Fruit fly (Drosophila melanogaster) whole organism, embryonic: ENCODE measurements around the gene SLC22A.

Experiments used
- Ada2b ChIP-seq: fragments of 200-800 bp; sonication (Bioruptor generic); IDR thresholded peaks from 2 replicates; pipeline ENCODE4 v1.3.6; 2022; ENCODE audit warnings: missing biosample characterization, missing genetic modification characterization
- Bdp1 ChIP-seq: fragments of 200-800 bp; sonication (Bioruptor generic); optimal IDR thresholded peaks from 3 replicates; lab custom pipeline; 2016; ENCODE audit warnings: missing biosample characterization, missing genetic modification characterization
- BtbVII ChIP-seq: fragments of 200-800 bp; sonication (Bioruptor generic); optimal IDR thresholded peaks from 3 replicates; lab custom pipeline; 2017; ENCODE audit warnings: missing biosample characterization, mild to moderate bottlenecking, missing genetic modification characterization
- CG10543 ChIP-seq: fragments of 200-800 bp; sonication (Bioruptor generic); optimal IDR thresholded peaks from 3 replicates; lab custom pipeline; 2017; ENCODE audit warnings: missing biosample characterization, mild to moderate bottlenecking, missing genetic modification characterization, moderate library complexity
- CG10959 ChIP-seq: fragments of 200-800 bp; sonication (Bioruptor generic); IDR thresholded peaks from 2 replicates; pipeline ENCODE4 v1.3.6; 2022; ENCODE audit warnings: missing biosample characterization, missing genetic modification characterization
- CG12769 ChIP-seq: fragments of 200-800 bp; sonication (Bioruptor generic); optimal IDR thresholded peaks from 2 replicates; lab custom pipeline; 2019; ENCODE audit warnings: missing biosample characterization, mild to moderate bottlenecking, missing genetic modification characterization, moderate library complexity
- CG13287 ChIP-seq: fragments of 200-800 bp; sonication (Bioruptor generic); IDR thresholded peaks from 2 replicates; pipeline ENCODE4 v1.3.6; 2022; ENCODE audit warnings: missing biosample characterization, missing genetic modification characterization; ENCODE audit not compliant: partially characterized antibody
- CG16779 ChIP-seq: fragments of 200-800 bp; sonication (Bioruptor generic); IDR thresholded peaks from 2 replicates; pipeline ENCODE4 v1.3.6; 2022; ENCODE audit warnings: missing biosample characterization, missing genetic modification characterization
- CG16863 ChIP-seq: fragments of 200-800 bp; sonication (Bioruptor generic); optimal IDR thresholded peaks from 3 replicates; lab custom pipeline; 2016; ENCODE audit warnings: missing biosample characterization, missing genetic modification characterization
- CG2120 ChIP-seq: fragments of 200-800 bp; sonication (Bioruptor generic); optimal IDR thresholded peaks from 3 replicates; lab custom pipeline; 2016; ENCODE audit warnings: missing biosample characterization, missing genetic modification characterization
- CG2712 ChIP-seq: fragments of 200-800 bp; optimal IDR thresholded peaks from 3 replicates; lab custom pipeline; 2019; ENCODE audit warnings: missing biosample characterization, mild to moderate bottlenecking, missing genetic modification characterization, moderate library complexity
- CG3281 ChIP-seq: fragments of 200-800 bp; sonication (Bioruptor generic); optimal IDR thresholded peaks from 3 replicates; lab custom pipeline; 2017; ENCODE audit warnings: missing biosample characterization, mild to moderate bottlenecking, missing genetic modification characterization
- CG34422 ChIP-seq: fragments of 200-800 bp; sonication (Bioruptor generic); IDR thresholded peaks from 3 replicates; pipeline ENCODE4 v1.3.6; 2022; ENCODE audit warnings: missing biosample characterization, missing genetic modification characterization
- CG6813 ChIP-seq: fragments of 200-800 bp; sonication (Bioruptor generic); optimal IDR thresholded peaks from 2 replicates; lab custom pipeline; 2017; ENCODE audit warnings: missing biosample characterization, missing genetic modification characterization, mild to moderate bottlenecking, moderate library complexity, missing genetic modification reagents
- CG8281 ChIP-seq: fragments of 200-800 bp; sonication (Bioruptor generic); optimal IDR thresholded peaks from 2 replicates; lab custom pipeline; 2018; ENCODE audit warnings: missing biosample characterization, mild to moderate bottlenecking, missing genetic modification characterization, moderate library complexity
- CG8388 ChIP-seq: fragments of 200-800 bp; sonication (Bioruptor generic); optimal IDR thresholded peaks from 2 replicates; lab custom pipeline; 2019; ENCODE audit warnings: missing biosample characterization, mild to moderate bottlenecking, missing genetic modification characterization, moderate library complexity
- Drgx ChIP-seq: fragments of 200-800 bp; sonication (Bioruptor generic); IDR thresholded peaks from 2 replicates; pipeline ENCODE4 v1.3.6; 2022; ENCODE audit warnings: missing biosample characterization, missing genetic modification characterization
- Ets65A ChIP-seq: fragments of 200-800 bp; sonication (Bioruptor generic); peaks from one replicate; lab custom pipeline; 2016; ENCODE audit warnings: missing biosample characterization, missing genetic modification characterization
- HLHmδ ChIP-seq: fragments of 200-800 bp; sonication (Bioruptor generic); optimal IDR thresholded peaks from 2 replicates; lab custom pipeline; 2018; ENCODE audit warnings: missing biosample characterization, mild to moderate bottlenecking, missing genetic modification characterization, moderate library complexity
- Lim3 ChIP-seq: fragments of 200-800 bp; sonication (Bioruptor generic); IDR thresholded peaks from 2 replicates; pipeline ENCODE4 v1.3.6; 2022; ENCODE audit warnings: missing biosample characterization, missing genetic modification characterization
- Med ChIP-seq: fragments of 200-800 bp; sonication (Bioruptor generic); peaks from one replicate; lab custom pipeline; 2016; ENCODE audit warnings: missing biosample characterization, missing genetic modification characterization, mild to moderate bottlenecking, inconsistent platforms, moderate library complexity
- Neu2 ChIP-seq: fragments of 200-800 bp; sonication (Bioruptor generic); optimal IDR thresholded peaks from 3 replicates; lab custom pipeline; 2016; ENCODE audit warnings: missing biosample characterization, missing genetic modification characterization, borderline replicate concordance
- Nf-YA ChIP-seq: fragments of 200-800 bp; sonication (Bioruptor generic); IDR thresholded peaks from 2 replicates; pipeline ENCODE4 v1.3.6; 2022; ENCODE audit warnings: missing biosample characterization, missing genetic modification characterization
- Optix ChIP-seq: fragments of 200-800 bp; sonication (Bioruptor generic); IDR thresholded peaks from 3 replicates; pipeline ENCODE4 v1.3.6; 2022; ENCODE audit warnings: missing biosample characterization, missing genetic modification characterization
- PHDP ChIP-seq: fragments of 200-800 bp; sonication (Bioruptor generic); optimal IDR thresholded peaks from 3 replicates; lab custom pipeline; 2018; ENCODE audit warnings: missing biosample characterization, mild to moderate bottlenecking, missing genetic modification characterization, moderate library complexity
- Ravus ChIP-seq: fragments of 200-800 bp; sonication (Bioruptor generic); IDR thresholded peaks from 2 replicates; pipeline ENCODE4 v1.3.6; 2022; ENCODE audit warnings: missing biosample characterization, missing genetic modification characterization
- Sox102F ChIP-seq: fragments of 200-800 bp; sonication (Bioruptor generic); optimal IDR thresholded peaks from 2 replicates; lab custom pipeline; 2018; ENCODE audit warnings: missing biosample characterization, mild to moderate bottlenecking, missing genetic modification characterization, moderate library complexity
- Vsx1 ChIP-seq: fragments of 200-800 bp; sonication (Bioruptor generic); optimal IDR thresholded peaks from 2 replicates; lab custom pipeline; 2017; ENCODE audit warnings: missing biosample characterization, mild to moderate bottlenecking, missing genetic modification characterization, missing genetic modification reagents
- ab ChIP-seq: fragments of 200-800 bp; sonication (Bioruptor generic); optimal IDR thresholded peaks from 2 replicates; lab custom pipeline; 2016; ENCODE audit warnings: missing biosample characterization, missing genetic modification characterization
- amos ChIP-seq: fragments of 200-800 bp; sonication (Bioruptor generic); IDR thresholded peaks from 2 replicates; pipeline ENCODE4 v1.3.6; 2022; ENCODE audit warnings: missing biosample characterization, missing genetic modification characterization; ENCODE audit not compliant: partially characterized antibody
- ap ChIP-seq: fragments of 200-800 bp; sonication (Bioruptor generic); IDR thresholded peaks from 2 replicates; pipeline ENCODE4 v1.3.6; 2022; ENCODE audit warnings: missing biosample characterization, missing genetic modification characterization
- bsh ChIP-seq, 2 experiments: fragments of 200-800 bp; sonication (Bioruptor generic); optimal IDR thresholded peaks; 2 replicates each; lab custom pipeline; 2017 to 2018; ENCODE audit warnings: mild to moderate bottlenecking in 2 of 2, missing biosample characterization in 2 of 2, missing genetic modification characterization in 2 of 2, moderate library complexity in 1 of 2
- caup ChIP-seq: fragments of 200-800 bp; sonication (Bioruptor generic); optimal IDR thresholded peaks from 3 replicates; lab custom pipeline; 2017; ENCODE audit warnings: missing biosample characterization, mild to moderate bottlenecking, missing genetic modification characterization, moderate library complexity; ENCODE audit not compliant: severe bottlenecking
- chinmo ChIP-seq: fragments of 200-800 bp; sonication (Bioruptor generic); IDR thresholded peaks from 4 replicates; pipeline ENCODE4 v1.3.6; 2022; ENCODE audit warnings: missing biosample characterization, missing genetic modification characterization; ENCODE audit not compliant: partially characterized antibody
- crol ChIP-seq: fragments of 200-800 bp; sonication (Bioruptor generic); IDR thresholded peaks from 2 replicates; pipeline ENCODE4 v1.3.6; 2022; ENCODE audit warnings: missing biosample characterization, missing genetic modification characterization
- dmrt99B ChIP-seq: fragments of 200-800 bp; sonication (Bioruptor generic); optimal IDR thresholded peaks from 2 replicates; lab custom pipeline; 2018; ENCODE audit warnings: missing biosample characterization, mild to moderate bottlenecking, missing genetic modification characterization, moderate library complexity
- dpn ChIP-seq, 2 experiments: fragments of 200-800 bp; sonication (Bioruptor generic); optimal IDR thresholded peaks; 3 replicates each; lab custom pipeline; 2016; ENCODE audit warnings: missing biosample characterization in 2 of 2, missing genetic modification characterization in 2 of 2
- eve ChIP-seq, 2 experiments: fragments of >200 bp; optimal IDR thresholded peaks; 2 replicates each; lab custom pipeline; 2017; ENCODE audit warnings: missing biosample characterization in 2 of 2, missing genetic modification characterization in 2 of 2
- exex ChIP-seq: fragments of 200-800 bp; sonication (Bioruptor generic); optimal IDR thresholded peaks from 4 replicates; lab custom pipeline; 2018; ENCODE audit warnings: missing biosample characterization, mild to moderate bottlenecking, missing genetic modification characterization, moderate library complexity
- lab ChIP-seq: fragments of 200-800 bp; sonication (Bioruptor generic); optimal IDR thresholded peaks from 3 replicates; lab custom pipeline; 2017; ENCODE audit warnings: missing biosample characterization, missing genetic modification characterization, mild to moderate bottlenecking, moderate library complexity, missing genetic modification reagents
- lbe ChIP-seq: fragments of 200-800 bp; sonication (Bioruptor generic); optimal IDR thresholded peaks from 2 replicates; lab custom pipeline; 2016; ENCODE audit warnings: missing biosample characterization, mild to moderate bottlenecking, missing genetic modification characterization
- lilli ChIP-seq: fragments of 200-800 bp; sonication (Bioruptor generic); optimal IDR thresholded peaks from 3 replicates; lab custom pipeline; 2016; ENCODE audit warnings: missing biosample characterization, missing genetic modification characterization
- mirr ChIP-seq: fragments of 200-800 bp; sonication (Bioruptor generic); optimal IDR thresholded peaks from 3 replicates; lab custom pipeline; 2018; ENCODE audit warnings: missing biosample characterization, mild to moderate bottlenecking, missing genetic modification characterization
- nom ChIP-seq: fragments of 200-800 bp; sonication (Bioruptor generic); optimal IDR thresholded peaks from 2 replicates; lab custom pipeline; 2017; ENCODE audit warnings: missing biosample characterization, missing genetic modification characterization, mild to moderate bottlenecking, moderate library complexity, missing genetic modification reagents
- rib ChIP-seq: fragments of 200-800 bp; sonication (Bioruptor generic); IDR thresholded peaks from 2 replicates; pipeline ENCODE4 v1.3.6; 2022; ENCODE audit warnings: missing biosample characterization, missing genetic modification characterization
- sug ChIP-seq: fragments of 200-800 bp; optimal IDR thresholded peaks from 2 replicates; lab custom pipeline; 2019; ENCODE audit warnings: missing biosample characterization, mild to moderate bottlenecking, missing genetic modification characterization, moderate library complexity
- unpg ChIP-seq: fragments of 200-800 bp; sonication (Bioruptor generic); optimal IDR thresholded peaks from 3 replicates; lab custom pipeline; 2018; ENCODE audit warnings: missing biosample characterization, mild to moderate bottlenecking, missing genetic modification characterization, moderate library complexity
- usp ChIP-seq: fragments of >200 bp; optimal IDR thresholded peaks from 2 replicates; lab custom pipeline; 2017; ENCODE audit warnings: missing biosample characterization, missing genetic modification characterization

The SLC22A gene

dm6 chr3L:21891307-21891774 is 43.2 kb upstream of the SLC22A start (continued):
- peak in 1 of 2 experiments; percentile 7 for TF ChIP-seq dpn (GFP tag; optimal IDR thresholded peaks at IDR 0.05; lab: Kevin White, UChicago)
- peak; percentile 30 for TF ChIP-seq Sox102F (GFP tag; lab: Kevin White, UChicago)
- 0 out of 3 replicates have a peak, but pooled peaks have one; percentile 32 for TF ChIP-seq CG34422
- no peak for TF ChIP-seq CG16779 (GFP tag; lab: Robert Waterston, UW)
- peak; percentile 27 to 86 for TF ChIP-seq bsh (GFP tag; optimal IDR thresholded peaks at IDR 0.05; lab: Kevin White, UChicago)
- TF ChIP-seq CG8388: peak; percentile 3
- peak; percentile 52 for TF ChIP-seq Ets65A
- peak; percentile 11 for TF ChIP-seq dmrt99B
- peak; percentile 93 for TF ChIP-seq lbe (GFP tag; lab: Kevin White, UChicago)
- peak; percentile 4 for TF ChIP-seq CG2712 (tag; lab: Kevin White, UChicago)
- TF ChIP-seq Ravus (GFP tag; lab: Robert Waterston, UW): no peak
- peak; percentile 20 for TF ChIP-seq nom (GFP tag; lab: Kevin White, UChicago)

dm6 chr3L:21892213-21892612 is 42.3 kb upstream of the SLC22A start:
- TF ChIP-seq ap: no peak
- peak; percentile 72 for TF ChIP-seq Vsx1
- no peak for TF ChIP-seq HLHmδ (GFP tag; lab: Kevin White, UChicago)
- TF ChIP-seq Ets65A: peak; percentile 77
- TF ChIP-seq CG10543: peak; percentile 46
- TF ChIP-seq Ada2b: no peak
- no peak for TF ChIP-seq Nf-YA (GFP tag; lab: Robert Waterston, UW)
- TF ChIP-seq PHDP: peak; percentile 38
- peak; percentile 46 for TF ChIP-seq CG2120 (GFP tag; lab: Kevin White, UChicago)
- peak; percentile 46; the same call in 1 of the 2 replicates for TF ChIP-seq crol (GFP tag; lab: Robert Waterston, UW)
- peak; percentile 46 for TF ChIP-seq lab (GFP tag; lab: Kevin White, UChicago)
- peak; percentile 96 for TF ChIP-seq exex
- no peak for TF ChIP-seq CG16863 (GFP tag; lab: Kevin White, UChicago)
- no peak for TF ChIP-seq Bdp1 (GFP tag; lab: Kevin White, UChicago)
- TF ChIP-seq Neu2 (GFP tag; lab: Kevin White, UChicago): no peak
- TF ChIP-seq Med: peak; percentile 58
- TF ChIP-seq rib (GFP tag; lab: Robert Waterston, UW): 0 out of 2 replicates have a peak, but pooled peaks have one; percentile 50
- peak; percentile 19 for TF ChIP-seq BtbVII
- TF ChIP-seq caup: no peak
- no peak for TF ChIP-seq Lim3 (GFP tag; lab: Robert Waterston, UW)
- no peak for TF ChIP-seq amos (GFP tag; lab: Robert Waterston, UW)
- TF ChIP-seq sug (tag; lab: Kevin White, UChicago): peak; percentile 84
- TF ChIP-seq CG13287 (GFP tag; lab: Robert Waterston, UW): no peak
- TF ChIP-seq CG12769 (tag; lab: Kevin White, UChicago): peak; percentile 6
- no peak for TF ChIP-seq Drgx (GFP tag; lab: Robert Waterston, UW)
- peak; percentile 20 for TF ChIP-seq unpg (GFP tag; lab: Kevin White, UChicago)
- TF ChIP-seq CG34422: no peak
- peak; percentile 1 for TF ChIP-seq lilli (GFP tag; lab: Kevin White, UChicago)
- no peak for TF ChIP-seq Optix (GFP tag; lab: Robert Waterston, UW)
- no peak for TF ChIP-seq usp (GFP tag; lab: Kevin White, UChicago)
- TF ChIP-seq chinmo (GFP tag; lab: Robert Waterston, UW): 0 out of 4 replicates have a peak, but pooled peaks have one; percentile 58
- TF ChIP-seq CG8281: no peak
- no peak for TF ChIP-seq ab (GFP tag; lab: Kevin White, UChicago)
- peak; percentile 68 for TF ChIP-seq mirr
- TF ChIP-seq CG3281 (GFP tag; lab: Kevin White, UChicago): peak; percentile 49
- no peak for TF ChIP-seq eve (GFP tag; optimal IDR thresholded peaks at IDR 0.05; lab: Kevin White, UChicago)
- no peak for TF ChIP-seq CG6813 (GFP tag; lab: Kevin White, UChicago)
- no peak for TF ChIP-seq CG10959 (GFP tag; lab: Robert Waterston, UW)
